Worm (Caenorhabditis elegans): Measurements from ENCODE around the gene Y37D8A.29.
"Not testable (repeated sequence)": the region's sequence is repeated elsewhere in the genome, so short reads cannot be mapped to it uniquely, and the experiment has no call there.

Y37D8A.29 gene

ce11 chrIII:12848981-12849589 is 42.4 kb downstream of the Y37D8A.29 start:
- TF ChIP-seq pha-4 (GFP tag; IDR thresholded peaks at IDR 0.05) (no peak), pha-4 (tag; optimal IDR thresholded peaks at IDR 0.05) (no peak), ceh-62 (tag; optimal IDR thresholded peaks at IDR 0.05) (no peak), rbr-2 (tag; optimal IDR thresholded peaks at IDR 0.05) (no peak), mdl-1 (tag; optimal IDR thresholded peaks at IDR 0.05) (peak; percentile 21 to 63), daf-8 (GFP tag; IDR thresholded peaks at IDR 0.05) (no peak), madf-5 (GFP tag; IDR thresholded peaks at IDR 0.05) (no peak), nhr-28 (tag; optimal IDR thresholded peaks at IDR 0.05) (peak; percentile 94), nhr-102 (tag; optimal IDR thresholded peaks at IDR 0.05) (no peak), aly-2 (tag; optimal IDR thresholded peaks at IDR 0.05) (no peak), R02D3.7 (tag; optimal IDR thresholded peaks at IDR 0.05) (no peak), nhr-41 (GFP tag; IDR thresholded peaks at IDR 0.05) (no peak), hmg-1.1 (GFP tag; IDR thresholded peaks at IDR 0.05) (no peak), nhr-25 (tag; optimal IDR thresholded peaks at IDR 0.05; ENCODE audit: borderline replicate concordance, insufficient read depth) (peak; percentile 19), pqm-1 (tag; optimal IDR thresholded peaks at IDR 0.05) (no peak), tra-1 (GFP tag; IDR thresholded peaks at IDR 0.05) (0 out of 2 replicates have a peak, but pooled peaks have one; percentile 12), ama-1 (optimal IDR thresholded peaks at IDR 0.05) (no peak), dmd-6 (GFP tag; IDR thresholded peaks at IDR 0.05) (peak; percentile 35; the same call in 1 of the 2 replicates), unc-130 (GFP tag; optimal IDR thresholded peaks at IDR 0.05) (no peak), zfp-2 (tag; optimal IDR thresholded peaks at IDR 0.05) (no peak), dpl-1 (GFP tag; optimal IDR thresholded peaks at IDR 0.05) (no peak), nhr-42 (GFP tag; IDR thresholded peaks at IDR 0.05) (no peak), nhr-76 (tag; optimal IDR thresholded peaks at IDR 0.05) (no peak), lsy-2 (tag; optimal IDR thresholded peaks at IDR 0.05) (peak in 1 of 2 experiments; percentile 45), vab-7 (GFP tag; IDR thresholded peaks at IDR 0.05) (no peak), fos-1 (tag; optimal IDR thresholded peaks at IDR 0.05) (no peak), duxl-1 (tag; optimal IDR thresholded peaks at IDR 0.05; ENCODE audit: poor library complexity) (no peak), nhr-48 (tag; optimal IDR thresholded peaks at IDR 0.05) (peak; percentile 39), hlh-30 (tag; optimal IDR thresholded peaks at IDR 0.05; ENCODE audit: insufficient read depth) (peak; percentile 60), nhr-10 (tag; optimal IDR thresholded peaks at IDR 0.05) (no peak), hlh-11 (tag; optimal IDR thresholded peaks at IDR 0.05) (no peak), ZK337.2 (GFP tag; IDR thresholded peaks at IDR 0.05) (no peak), mdt-29 (GFP tag; IDR thresholded peaks at IDR 0.05) (no peak), dve-1 (tag; optimal IDR thresholded peaks at IDR 0.05; ENCODE audit: insufficient read depth) (peak; percentile 67), aha-1 (tag) (peak; percentile 66), madf-9 (GFP tag; conservative IDR thresholded peaks at IDR 0.05) (no peak), snpc-4 (tag; optimal IDR thresholded peaks at IDR 0.05) (peak; percentile 17), nhr-111 (GFP tag; optimal IDR thresholded peaks at IDR 0.05) (no peak), unc-62 (GFP tag; optimal IDR thresholded peaks at IDR 0.05 in 1 of 2) (peak in 1 of 2 experiments; percentile 92), unc-62 (tag; optimal IDR thresholded peaks at IDR 0.05) (no peak), cey-2 (tag; optimal IDR thresholded peaks at IDR 0.05; ENCODE audit: borderline replicate concordance, insufficient read depth) (peak; percentile 39)

ce11 chrIII:12848173-12848572 is 43.3 kb downstream of the Y37D8A.29 start:
- TF ChIP-seq unc-62 (GFP tag; optimal IDR thresholded peaks at IDR 0.05 in 1 of 2) = peak in 1 of 2 experiments; percentile 30
- TF ChIP-seq unc-62 (tag; optimal IDR thresholded peaks at IDR 0.05) = not testable (repeated sequence)
